Worm (Caenorhabditis elegans) whole organism, midembryonic: ENCODE measurements around the gene srv-15.

Source experiments
- T22C8.4 ChIP-seq: fragments of 200-800 bp; sonication (Bioruptor generic); IDR thresholded peaks from 2 replicates; pipeline ENCODE4 v1.3.6; 2022; ENCODE audit warnings: missing genetic modification characterization, missing compliant biosample characterization
- cog-1 ChIP-seq: sonication (generic microtip); optimal IDR thresholded peaks from 2 replicates; lab custom pipeline; 2016; ENCODE audit warnings: missing genetic modification characterization, missing compliant biosample characterization
- flt-1 ChIP-seq: fragments of 200-800 bp; sonication (Bioruptor generic); IDR thresholded peaks from 2 replicates; pipeline ENCODE4 v1.3.6; 2022; ENCODE audit warnings: missing genetic modification characterization, missing compliant biosample characterization
- klf-2 ChIP-seq: fragments of 200-800 bp; sonication (Bioruptor generic); conservative IDR thresholded peaks from 2 replicates; pipeline ENCODE4 v1.3.6; 2022; ENCODE audit warnings: missing genetic modification reagents, missing genetic modification characterization, missing compliant biosample characterization
- med-1 ChIP-seq: sonication (generic microtip); optimal IDR thresholded peaks from 2 replicates; lab custom pipeline; 2017; ENCODE audit warnings: missing genetic modification characterization, mild to moderate bottlenecking, missing compliant biosample characterization, antibody characterized with exemption, missing genetic modification reagents; ENCODE audit not compliant: insufficient read depth
- ref-1 ChIP-seq: fragments of 200-800 bp; sonication (Bioruptor generic); conservative IDR thresholded peaks from 2 replicates; pipeline ENCODE4 v1.3.6; 2022; ENCODE audit warnings: missing genetic modification reagents, missing genetic modification characterization, missing compliant biosample characterization
- tab-1 ChIP-seq: fragments of 200-800 bp; sonication (Bioruptor generic); IDR thresholded peaks from 2 replicates; pipeline ENCODE4 v1.3.6; 2022; ENCODE audit warnings: missing genetic modification characterization, missing compliant biosample characterization
- ztf-23 ChIP-seq: fragments of 200-800 bp; sonication (Bioruptor generic); IDR thresholded peaks from 2 replicates; pipeline ENCODE4 v1.3.6; 2022; ENCODE audit warnings: missing genetic modification reagents, missing genetic modification characterization, missing compliant biosample characterization
- ztf-29 ChIP-seq: fragments of 200-800 bp; sonication (Bioruptor generic); IDR thresholded peaks from 2 replicates; pipeline ENCODE4 v1.3.6; 2022; ENCODE audit warnings: missing genetic modification reagents, missing genetic modification characterization, missing compliant biosample characterization

srv-15 gene

ce11 chrIV:15906059-15906632 is at the start of gene srv-15:
srv-15 (plus strand) TSS chrIV:15906582.
- TF ChIP-seq ztf-29 (GFP tag; lab: Robert Waterston, UW) (no peak), med-1 (GFP tag; lab: Kevin White, UChicago) (no peak)

DNA sequence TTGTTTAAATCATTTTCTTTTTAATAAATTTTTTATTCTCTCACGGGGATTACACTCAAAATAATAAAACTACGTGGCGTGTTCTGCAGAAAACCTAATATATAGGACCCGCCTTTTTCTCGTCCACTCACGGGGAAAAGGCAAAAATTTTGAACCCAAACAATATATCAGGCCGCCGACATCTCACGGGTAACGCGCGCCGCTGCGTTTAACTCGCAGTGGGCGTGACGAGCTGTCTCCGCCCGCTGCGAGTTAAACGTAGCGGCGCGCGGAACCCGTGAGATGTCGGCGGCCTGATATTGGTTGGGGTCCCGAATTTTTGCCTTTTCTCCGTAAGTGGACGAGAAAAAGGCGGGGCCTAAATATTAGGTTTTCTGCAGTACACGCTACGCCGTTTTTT is 44.9 kb upstream of the srv-15 start:
- no peak for TF ChIP-seq ref-1 (GFP tag; lab: Robert Waterston, UW)
- TF ChIP-seq tab-1 (GFP tag; lab: Robert Waterston, UW) = no peak
- no peak for TF ChIP-seq med-1 (GFP tag; lab: Kevin White, UChicago)
- TF ChIP-seq flt-1 (GFP tag; lab: Robert Waterston, UW) = no peak

DNA sequence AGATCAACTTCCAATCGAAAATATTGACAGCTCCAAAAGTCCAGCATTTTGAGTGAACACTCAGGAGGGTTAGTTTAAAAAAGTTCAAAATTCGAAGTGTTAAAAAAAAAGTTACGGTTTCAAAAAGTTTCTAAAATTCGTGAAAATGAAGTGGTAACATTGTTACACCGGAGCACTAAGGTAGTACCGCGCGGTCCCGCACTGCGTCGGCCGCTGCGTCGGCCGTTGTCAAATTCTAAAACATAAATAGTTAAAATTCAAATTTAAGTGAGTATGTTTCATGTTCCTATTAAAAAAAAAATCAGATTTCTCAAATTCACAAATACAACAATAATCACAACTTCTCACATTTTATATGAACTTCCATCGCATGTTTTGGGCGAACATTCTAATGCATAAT is 38.1 kb upstream of the srv-15 start:
- TF ChIP-seq ref-1 (GFP tag; lab: Robert Waterston, UW) = no peak
- TF ChIP-seq ztf-29 (GFP tag; lab: Robert Waterston, UW) = no peak
- TF ChIP-seq cog-1 (tag; lab: Kevin White, UChicago) = no peak

DNA sequence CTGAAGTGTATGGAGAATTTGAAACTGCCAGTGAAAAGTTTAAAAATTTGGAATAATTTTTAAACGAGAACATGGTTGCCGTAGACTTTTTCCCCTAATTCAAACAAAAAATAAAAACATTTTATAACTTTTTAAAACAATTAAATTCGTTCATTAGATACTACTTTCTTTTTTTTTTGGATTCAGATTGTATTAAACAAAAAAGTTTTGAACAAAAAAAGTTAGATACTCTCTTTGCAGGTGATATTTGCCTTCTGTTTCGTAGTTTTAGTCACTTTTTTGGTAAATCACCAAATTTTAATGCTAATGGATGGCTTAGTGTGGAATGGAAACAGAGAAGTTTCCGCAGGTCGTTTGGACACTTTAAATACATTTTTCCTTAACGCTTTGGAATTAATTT is 36.0 kb upstream of the srv-15 start, which contains the start of gene Y105C5B.1:
TSS of gene Y105C5B.1 (plus strand) at position 301 of the 400 bp plus-strand sequence.
- TF ChIP-seq klf-2 (GFP tag; lab: Robert Waterston, UW) = no peak
- no peak for TF ChIP-seq ref-1 (GFP tag; lab: Robert Waterston, UW)
- TF ChIP-seq cog-1 (tag; lab: Kevin White, UChicago) = no peak

DNA sequence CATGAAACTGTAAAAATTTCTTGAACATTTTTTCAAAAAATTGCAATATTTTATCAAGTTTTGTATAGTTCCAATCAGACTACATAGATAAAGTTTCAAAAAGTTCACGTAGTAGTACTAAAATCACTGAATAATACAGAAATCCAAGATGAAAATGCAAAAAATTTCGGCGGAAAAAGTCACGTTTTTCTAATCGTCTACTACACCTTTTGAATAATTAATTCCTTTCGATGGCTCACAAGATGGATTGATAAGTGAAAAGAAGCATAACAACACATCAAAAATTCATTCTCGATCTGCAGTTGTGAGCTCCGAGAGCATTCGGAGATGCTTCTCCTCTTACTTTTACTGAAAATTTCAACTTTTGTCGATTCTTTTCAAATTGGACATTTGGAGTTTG is 33.7 kb upstream of the srv-15 start, which contains the start of gene gcy-25:
TSS of gene gcy-25 (plus strand) at position 301 of the 400 bp plus-strand sequence.
- TF ChIP-seq klf-2 (GFP tag; lab: Robert Waterston, UW) (no peak), cog-1 (tag; lab: Kevin White, UChicago) (no peak), ztf-23 (GFP tag; lab: Robert Waterston, UW) (no peak), tab-1 (GFP tag; lab: Robert Waterston, UW) (no peak), ztf-29 (GFP tag; lab: Robert Waterston, UW) (no peak), flt-1 (GFP tag; lab: Robert Waterston, UW) (no peak), med-1 (GFP tag; lab: Kevin White, UChicago) (no peak), T22C8.4 (GFP tag; lab: Robert Waterston, UW) (no peak), ref-1 (GFP tag; lab: Robert Waterston, UW) (no peak)

DNA sequence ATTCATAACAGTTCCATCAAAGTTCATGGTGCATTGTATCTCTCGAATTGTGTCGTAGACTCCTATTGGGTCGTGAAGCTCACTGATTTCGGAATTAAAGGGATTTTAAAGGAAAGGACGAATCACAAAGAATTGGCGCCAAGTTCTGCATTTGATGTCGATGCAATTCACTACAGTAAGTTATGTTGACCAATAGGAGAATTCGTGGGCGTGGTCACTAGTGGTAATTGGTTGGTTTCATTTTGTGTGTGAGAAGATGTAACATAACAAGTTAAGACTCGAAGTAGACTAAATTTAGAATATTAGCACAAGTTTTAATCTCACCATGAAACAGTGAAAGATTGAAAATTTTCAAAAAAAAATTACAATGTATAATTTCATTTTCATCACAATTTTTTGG is 28.1 kb upstream of the srv-15 start:
- no peak for TF ChIP-seq ztf-29 (GFP tag; lab: Robert Waterston, UW)
- TF ChIP-seq med-1 (GFP tag; lab: Kevin White, UChicago) = no peak
- no peak for TF ChIP-seq flt-1 (GFP tag; lab: Robert Waterston, UW)
- TF ChIP-seq T22C8.4 (GFP tag; lab: Robert Waterston, UW) = no peak
- no peak for TF ChIP-seq ztf-23 (GFP tag; lab: Robert Waterston, UW)
- no peak for TF ChIP-seq klf-2 (GFP tag; lab: Robert Waterston, UW)
- no peak for TF ChIP-seq tab-1 (GFP tag; lab: Robert Waterston, UW)
- TF ChIP-seq ref-1 (GFP tag; lab: Robert Waterston, UW) = no peak
- no peak for TF ChIP-seq cog-1 (tag; lab: Kevin White, UChicago)

DNA sequence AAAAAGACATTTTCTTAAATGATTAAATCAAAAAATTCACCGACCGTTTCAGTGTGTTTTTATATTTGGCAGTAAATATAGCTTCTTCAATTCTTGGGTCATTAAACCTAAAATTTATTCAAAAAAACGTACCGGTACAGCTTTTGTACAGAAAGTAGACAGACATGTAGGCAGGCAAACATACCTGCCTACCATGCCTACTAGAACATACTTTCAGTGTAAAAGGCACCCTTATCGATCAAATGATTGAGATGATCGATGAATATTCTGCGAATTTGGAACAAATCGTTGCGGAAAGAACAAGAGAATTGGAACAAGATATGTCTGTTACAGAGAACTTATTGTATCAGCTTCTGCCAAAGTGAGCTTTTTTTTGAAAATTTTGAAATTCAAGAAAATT is 26.3 kb upstream of the srv-15 start:
- no peak for TF ChIP-seq klf-2 (GFP tag; lab: Robert Waterston, UW)
- TF ChIP-seq T22C8.4 (GFP tag; lab: Robert Waterston, UW) = no peak
- no peak for TF ChIP-seq med-1 (GFP tag; lab: Kevin White, UChicago)
- no peak for TF ChIP-seq ref-1 (GFP tag; lab: Robert Waterston, UW)
- no peak for TF ChIP-seq ztf-29 (GFP tag; lab: Robert Waterston, UW)
- TF ChIP-seq cog-1 (tag; lab: Kevin White, UChicago) = no peak
- no peak for TF ChIP-seq flt-1 (GFP tag; lab: Robert Waterston, UW)
- no peak for TF ChIP-seq ztf-23 (GFP tag; lab: Robert Waterston, UW)
- no peak for TF ChIP-seq tab-1 (GFP tag; lab: Robert Waterston, UW)

ce11 chrIV:15883922-15884321 is 22.5 kb upstream of the srv-15 start, which contains the start of gene Y105C5B.3:
Y105C5B.3 (plus strand) TSS chrIV:15884222.
- TF ChIP-seq tab-1 (GFP tag; lab: Robert Waterston, UW) = no peak
- no peak for TF ChIP-seq ztf-23 (GFP tag; lab: Robert Waterston, UW)
- no peak for TF ChIP-seq klf-2 (GFP tag; lab: Robert Waterston, UW)
- TF ChIP-seq T22C8.4 (GFP tag; lab: Robert Waterston, UW) = no peak
- TF ChIP-seq cog-1 (tag; lab: Kevin White, UChicago) = no peak
- TF ChIP-seq med-1 (GFP tag; lab: Kevin White, UChicago) = no peak
- TF ChIP-seq flt-1 (GFP tag; lab: Robert Waterston, UW) = no peak
- TF ChIP-seq ref-1 (GFP tag; lab: Robert Waterston, UW) = no peak
- TF ChIP-seq ztf-29 (GFP tag; lab: Robert Waterston, UW) = no peak

ce11 chrIV:15894133-15894532 is 12.2 kb upstream of the srv-15 start, which contains the start of gene srv-14:
srv-14 (minus strand) TSS chrIV:15894233.
- TF ChIP-seq cog-1 (tag; lab: Kevin White, UChicago) (no peak), ref-1 (GFP tag; lab: Robert Waterston, UW) (no peak), T22C8.4 (GFP tag; lab: Robert Waterston, UW) (no peak), ztf-29 (GFP tag; lab: Robert Waterston, UW) (no peak), med-1 (GFP tag; lab: Kevin White, UChicago) (no peak), flt-1 (GFP tag; lab: Robert Waterston, UW) (no peak), klf-2 (GFP tag; lab: Robert Waterston, UW) (no peak), tab-1 (GFP tag; lab: Robert Waterston, UW) (no peak), ztf-23 (GFP tag; lab: Robert Waterston, UW) (no peak)
